Fruit fly (Drosophila melanogaster) whole organism, adult: ENCODE measurements around the gene Tsp66E.
A peak's percentile ranks its signal among the peaks of the same experiment; 100 is the strongest.

Experiments used
- CG11617 ChIP-seq: fragments of 200-800 bp; sonication (Bioruptor generic); optimal IDR thresholded peaks from 2 replicates; lab custom pipeline; 2017; ENCODE audit warnings: mild to moderate bottlenecking, missing biosample characterization, missing genetic modification reagents, missing genetic modification characterization
- CG12768 ChIP-seq: fragments of 200-800 bp; sonication (Bioruptor generic); optimal IDR thresholded peaks from 2 replicates; lab custom pipeline; 2017; ENCODE audit warnings: missing biosample characterization, missing genetic modification characterization, mild to moderate bottlenecking, moderate library complexity, missing genetic modification reagents
- CG14711 ChIP-seq: fragments of 200-800 bp; sonication (Bioruptor generic); optimal IDR thresholded peaks from 2 replicates; lab custom pipeline; 2018; ENCODE audit warnings: missing biosample characterization, mild to moderate bottlenecking, missing genetic modification characterization, moderate library complexity
- CG1620 ChIP-seq: fragments of 200-800 bp; sonication (Bioruptor generic); optimal IDR thresholded peaks from 2 replicates; lab custom pipeline; 2016; ENCODE audit warnings: missing biosample characterization, missing genetic modification characterization
- CG33017 ChIP-seq: fragments of 200-800 bp; sonication (Bioruptor generic); optimal IDR thresholded peaks from 2 replicates; lab custom pipeline; 2018; ENCODE audit warnings: missing biosample characterization, mild to moderate bottlenecking, missing genetic modification characterization, moderate library complexity
- CG5204 ChIP-seq: fragments of 200-800 bp; sonication (Bioruptor generic); optimal IDR thresholded peaks from 2 replicates; lab custom pipeline; 2016; ENCODE audit warnings: missing biosample characterization, missing genetic modification characterization
- CG7045 ChIP-seq: fragments of 200-800 bp; sonication (Bioruptor generic); optimal IDR thresholded peaks from 2 replicates; lab custom pipeline; 2017; ENCODE audit warnings: missing biosample characterization, mild to moderate bottlenecking, missing genetic modification characterization
- CG7101 ChIP-seq: fragments of 200-800 bp; sonication (Bioruptor generic); optimal IDR thresholded peaks from 2 replicates; lab custom pipeline; 2018; ENCODE audit warnings: missing biosample characterization, mild to moderate bottlenecking, missing genetic modification characterization, moderate library complexity
- Clk ChIP-seq: fragments of 200-800 bp; sonication (Bioruptor generic); optimal IDR thresholded peaks from 2 replicates; lab custom pipeline; 2017; ENCODE audit warnings: missing biosample characterization, missing genetic modification characterization
- Crg-1 ChIP-seq: fragments of 200-800 bp; sonication (Bioruptor generic); optimal IDR thresholded peaks from 2 replicates; lab custom pipeline; 2016; ENCODE audit warnings: missing biosample characterization, missing genetic modification characterization
- Hr96 ChIP-seq: fragments of 200-800 bp; sonication (Bioruptor generic); optimal IDR thresholded peaks from 2 replicates; lab custom pipeline; 2016; ENCODE audit warnings: missing biosample characterization, missing genetic modification characterization
- Mnt ChIP-seq: fragments of 200-800 bp; sonication (Bioruptor generic); optimal IDR thresholded peaks from 2 replicates; lab custom pipeline; 2016; ENCODE audit warnings: missing biosample characterization, mild to moderate bottlenecking, missing genetic modification characterization
- bab1 ChIP-seq: fragments of 200-800 bp; sonication (Bioruptor generic); optimal IDR thresholded peaks from 3 replicates; lab custom pipeline; 2019; ENCODE audit warnings: missing biosample characterization, mild to moderate bottlenecking, missing genetic modification characterization, moderate library complexity
- cic ChIP-seq: fragments of 200-800 bp; sonication (Bioruptor generic); optimal IDR thresholded peaks from 2 replicates; lab custom pipeline; 2017; ENCODE audit warnings: missing biosample characterization, mild to moderate bottlenecking, missing genetic modification characterization, moderate library complexity
- cnc ChIP-seq, 2 experiments: fragments of >200 bp; optimal IDR thresholded peaks; 2 replicates each; lab custom pipeline; 2017
- kay ChIP-seq: fragments of 200-800 bp; sonication (Bioruptor generic); peaks from one replicate; lab custom pipeline; 2016; ENCODE audit warnings: missing biosample characterization, missing genetic modification characterization, borderline replicate concordance
- ovo ChIP-seq: fragments of 200-800 bp; sonication (Bioruptor generic); optimal IDR thresholded peaks from 2 replicates; lab custom pipeline; 2016; ENCODE audit warnings: missing biosample characterization, missing genetic modification characterization
- pad ChIP-seq: fragments of 200-800 bp; sonication (Bioruptor generic); optimal IDR thresholded peaks from 3 replicates; lab custom pipeline; 2017; ENCODE audit warnings: missing biosample characterization, missing genetic modification characterization, mild to moderate bottlenecking, moderate library complexity, missing genetic modification reagents
- tj ChIP-seq: fragments of 200-800 bp; sonication (Bioruptor generic); optimal IDR thresholded peaks from 3 replicates; lab custom pipeline; 2017; ENCODE audit warnings: missing biosample characterization, mild to moderate bottlenecking, missing genetic modification characterization, moderate library complexity
- toe ChIP-seq: fragments of 200-800 bp; sonication (Bioruptor generic); optimal IDR thresholded peaks from 2 replicates; lab custom pipeline; 2016; ENCODE audit warnings: missing biosample characterization, missing genetic modification characterization

The Tsp66E gene

DNA sequence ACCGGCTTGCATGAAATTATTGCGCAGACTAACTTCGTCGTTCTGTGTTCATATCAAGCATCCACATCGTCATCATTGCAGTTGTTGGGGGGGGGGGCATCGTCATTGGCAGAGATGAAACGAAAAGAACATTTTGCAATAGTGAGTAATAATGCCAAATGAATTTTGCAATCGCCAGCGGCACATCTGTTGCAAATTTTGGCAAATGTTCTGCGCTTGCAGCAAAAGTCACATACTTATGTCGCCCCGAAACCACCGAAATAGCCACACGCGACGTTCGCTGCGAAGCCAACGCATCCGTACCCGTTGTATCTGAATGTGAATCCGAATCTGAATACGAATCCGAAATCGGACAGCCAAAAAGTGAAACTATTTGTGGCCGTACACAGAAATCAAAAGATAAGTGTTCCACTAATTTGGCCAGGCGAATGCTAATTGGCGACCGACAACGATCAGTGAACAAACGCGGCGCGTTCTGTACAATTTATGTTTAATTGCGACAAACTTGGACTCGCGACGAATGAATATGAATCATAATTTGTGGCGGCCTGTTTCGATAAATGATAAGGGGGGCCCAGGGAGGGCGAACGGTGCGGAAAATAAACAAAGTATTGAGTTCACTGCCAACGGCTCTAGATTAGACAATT is 35.7 kb downstream of the Tsp66E start:
- TF ChIP-seq CG11617 (GFP tag; lab: Kevin White, UChicago) (no peak), Clk (GFP tag; lab: Kevin White, UChicago) (no peak), tj (GFP tag; lab: Kevin White, UChicago) (no peak), Hr96 (GFP tag; lab: Kevin White, UChicago) (no peak), Crg-1 (GFP tag; lab: Kevin White, UChicago) (no peak), kay (GFP tag; lab: Kevin White, UChicago) (no peak), CG12768 (GFP tag; lab: Kevin White, UChicago) (no peak), CG7101 (tag; lab: Kevin White, UChicago) (no peak), CG7045 (no peak), cic (GFP tag; lab: Kevin White, UChicago) (no peak), ovo (GFP tag; lab: Kevin White, UChicago) (no peak), bab1 (GFP tag; lab: Kevin White, UChicago) (no peak), CG14711 (tag; lab: Kevin White, UChicago) (no peak), CG1620 (GFP tag; lab: Kevin White, UChicago) (no peak)

dm6 chr3L:8949823-8950222 is 37.5 kb downstream of the Tsp66E start:
- no peak for TF ChIP-seq CG5204

dm6 chr3L:8950955-8951354 is 38.7 kb downstream of the Tsp66E start:
- TF ChIP-seq CG1620 (GFP tag; lab: Kevin White, UChicago) = no peak
- no peak for TF ChIP-seq toe (GFP tag; lab: Kevin White, UChicago)
- no peak for TF ChIP-seq CG14711 (tag; lab: Kevin White, UChicago)
- TF ChIP-seq cnc (optimal IDR thresholded peaks at IDR 0.05; lab: Kevin White, UChicago) = no peak
- no peak for TF ChIP-seq CG11617 (GFP tag; lab: Kevin White, UChicago)
- TF ChIP-seq Crg-1 (GFP tag; lab: Kevin White, UChicago) = no peak
- no peak for TF ChIP-seq CG5204
- no peak for TF ChIP-seq pad (GFP tag; lab: Kevin White, UChicago)

- no peak for TF ChIP-seq CG1620 (GFP tag; lab: Kevin White, UChicago)
- TF ChIP-seq pad (GFP tag; lab: Kevin White, UChicago) = no peak
- TF ChIP-seq CG11617 (GFP tag; lab: Kevin White, UChicago) = no peak
- TF ChIP-seq CG5204 = no peak
- TF ChIP-seq CG7045 = no peak
- no peak for TF ChIP-seq kay (GFP tag; lab: Kevin White, UChicago)
- no peak for TF ChIP-seq tj (GFP tag; lab: Kevin White, UChicago)
- no peak for TF ChIP-seq Crg-1 (GFP tag; lab: Kevin White, UChicago)
- TF ChIP-seq ovo (GFP tag; lab: Kevin White, UChicago) = no peak
- TF ChIP-seq CG14711 (tag; lab: Kevin White, UChicago) = no peak
- TF ChIP-seq cnc (optimal IDR thresholded peaks at IDR 0.05; lab: Kevin White, UChicago) = no peak
- TF ChIP-seq CG7101 (tag; lab: Kevin White, UChicago) = no peak
- no peak for TF ChIP-seq Hr96 (GFP tag; lab: Kevin White, UChicago)
Observed at dm6 chr3L:8951507-8951906, 39.2 kb downstream of the Tsp66E start.

DNA sequence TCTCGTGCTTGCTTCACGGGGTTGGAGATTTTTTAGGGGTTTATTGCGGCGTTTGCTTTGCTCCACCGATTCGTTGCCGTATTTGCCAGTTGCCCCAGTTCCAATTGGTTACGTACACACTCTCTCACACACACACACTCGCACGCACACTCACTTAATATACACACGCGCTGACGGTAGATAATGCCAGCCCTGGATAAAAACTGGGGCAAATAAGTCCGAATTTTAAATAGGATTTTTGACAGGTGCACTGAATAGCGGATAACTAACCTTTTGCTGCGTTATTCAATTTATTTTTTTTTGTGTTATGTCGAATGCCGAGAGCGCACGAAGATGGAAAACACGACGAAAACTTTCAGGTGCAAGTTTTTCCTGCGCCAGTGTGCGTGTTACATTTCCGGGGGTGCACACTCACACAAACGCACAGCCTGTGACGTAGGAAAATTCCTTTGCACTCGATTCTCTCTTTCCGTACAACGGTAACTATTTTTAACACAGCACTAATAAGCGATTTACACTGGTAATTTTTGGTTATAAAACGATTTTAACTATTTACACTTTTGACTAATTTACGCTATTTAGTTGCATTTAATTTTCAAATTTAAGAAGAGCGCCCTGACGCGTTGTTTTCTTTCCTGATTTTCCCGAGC is 40.4 kb downstream of the Tsp66E start:
- TF ChIP-seq bab1 (GFP tag; lab: Kevin White, UChicago) = no peak
- TF ChIP-seq Hr96 (GFP tag; lab: Kevin White, UChicago) = no peak
- TF ChIP-seq CG7101 (tag; lab: Kevin White, UChicago) = no peak

DNA sequence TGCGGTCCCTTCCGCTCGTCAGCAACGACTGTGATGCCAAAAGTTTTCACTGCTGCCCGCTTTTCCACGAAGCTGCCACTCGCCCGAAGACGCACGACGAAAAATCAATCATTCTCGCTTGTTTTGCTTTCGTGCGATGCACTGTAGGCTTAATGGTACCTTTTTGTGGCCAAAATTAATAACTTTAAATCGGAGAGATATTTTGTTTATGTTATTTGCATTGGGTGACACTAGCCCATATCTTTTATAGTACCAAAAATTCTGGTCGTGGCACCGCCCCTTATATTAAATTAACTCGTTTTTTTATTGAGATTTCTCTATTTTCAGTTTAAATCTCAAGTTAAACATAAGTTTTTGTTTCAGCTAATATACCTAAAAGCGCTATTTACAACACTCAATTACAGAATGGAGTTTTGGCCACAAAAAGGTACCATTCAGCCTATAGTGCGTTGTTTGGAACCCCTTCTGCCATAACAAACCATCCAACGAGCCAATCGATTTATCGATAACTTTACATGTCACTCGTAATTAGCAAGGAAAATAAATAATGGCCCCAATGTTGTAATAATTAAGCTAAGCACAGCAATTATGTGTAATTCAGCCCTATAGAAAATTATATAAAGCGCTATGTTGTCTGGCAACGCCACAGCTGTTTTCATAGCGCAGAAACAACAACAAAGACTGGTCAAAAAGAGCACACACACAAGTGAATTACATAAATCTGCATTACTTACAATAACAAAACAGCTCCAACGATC is 41.1 kb downstream of the Tsp66E start:
- TF ChIP-seq CG11617 (GFP tag; lab: Kevin White, UChicago) (peak; percentile 68), kay (GFP tag; lab: Kevin White, UChicago) (no peak), Crg-1 (GFP tag; lab: Kevin White, UChicago) (no peak), cic (GFP tag; lab: Kevin White, UChicago) (peak; percentile 25), pad (GFP tag; lab: Kevin White, UChicago) (peak; percentile 48), bab1 (GFP tag; lab: Kevin White, UChicago) (no peak), Mnt (GFP tag; lab: Kevin White, UChicago) (no peak), tj (GFP tag; lab: Kevin White, UChicago) (peak; percentile 43), toe (GFP tag; lab: Kevin White, UChicago) (peak; percentile 9), Clk (GFP tag; lab: Kevin White, UChicago) (peak; percentile 21), CG1620 (GFP tag; lab: Kevin White, UChicago) (peak; percentile 17), CG7045 (peak; percentile 72), CG5204 (peak; percentile 74), CG14711 (tag; lab: Kevin White, UChicago) (peak; percentile 43), CG12768 (GFP tag; lab: Kevin White, UChicago) (peak; percentile 69), CG7101 (tag; lab: Kevin White, UChicago) (peak; percentile 65), cnc (optimal IDR thresholded peaks at IDR 0.05; lab: Kevin White, UChicago) (no peak), ovo (GFP tag; lab: Kevin White, UChicago) (no peak), Hr96 (GFP tag; lab: Kevin White, UChicago) (peak; percentile 58), CG33017 (peak; percentile 65)
